Fruit fly (Drosophila melanogaster): ENCODE measurements around the gene mus312.

mus312 gene

DNA sequence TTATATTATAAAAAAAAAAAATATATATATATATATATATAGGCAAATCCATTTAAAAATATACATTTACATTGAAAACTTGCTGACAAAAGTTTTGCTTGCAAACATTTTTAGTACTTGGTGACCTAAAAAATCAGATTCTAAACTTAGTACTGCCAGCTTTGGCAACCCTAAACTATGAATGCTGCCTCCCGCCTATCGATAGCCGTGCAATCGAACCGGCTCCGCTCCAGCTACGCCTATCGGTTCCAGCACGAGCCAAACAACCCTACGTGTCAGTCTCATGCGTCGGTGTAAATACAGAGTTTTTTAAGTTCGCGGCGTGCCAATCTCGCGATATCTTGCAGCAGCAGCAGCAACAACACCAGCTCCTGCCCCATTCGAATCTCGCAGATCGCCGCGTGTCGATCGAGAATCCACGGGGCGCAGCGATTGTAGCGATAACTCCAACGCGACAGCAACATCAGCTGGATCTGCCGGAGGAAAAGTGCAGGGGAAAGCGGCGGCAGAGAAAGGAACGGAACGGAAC lies 31.5 kb downstream of the mus312 start, which contains the start of gene Sec63 (continued):
- TF ChIP-seq CG11247 (GFP tag; IDR thresholded peaks at IDR 0.05) (0 out of 2 replicates have a peak, but pooled peaks have one; percentile 16), ap (GFP tag; IDR thresholded peaks at IDR 0.05) (peak; percentile 49; the same call in 1 of the 2 replicates), E2f1 (GFP tag; IDR thresholded peaks at IDR 0.05) (no peak; the same call in 1 of the 2 replicates), zen (tag; optimal IDR thresholded peaks at IDR 0.05) (no peak), CG3163 (GFP tag; optimal IDR thresholded peaks at IDR 0.05) (no peak), pros (GFP tag; optimal IDR thresholded peaks at IDR 0.05) (no peak), CG12769 (tag; optimal IDR thresholded peaks at IDR 0.05) (no peak), Trl (optimal IDR thresholded peaks at IDR 0.05) (no peak), Trl (GFP tag; optimal IDR thresholded peaks at IDR 0.05) (no peak), HmgZ (tag; optimal IDR thresholded peaks at IDR 0.05) (peak; percentile 8), en (GFP tag; optimal IDR thresholded peaks at IDR 0.05) (no peak), CG2875 (GFP tag; optimal IDR thresholded peaks at IDR 0.05) (no peak), H2.0 (GFP tag; IDR thresholded peaks at IDR 0.05) (peak; percentile 47; the same call in 1 of the 2 replicates), Bgb (GFP tag; IDR thresholded peaks at IDR 0.05; ENCODE audit: partially characterized antibody) (peak; percentile 93), psq (GFP tag; optimal IDR thresholded peaks at IDR 0.05) (no peak), CG15601 (tag; optimal IDR thresholded peaks at IDR 0.05) (peak; percentile 50), CG34422 (GFP tag; IDR thresholded peaks at IDR 0.05) (peak; percentile 85), tio (GFP tag; optimal IDR thresholded peaks at IDR 0.05) (no peak), HLH3B (GFP tag; IDR thresholded peaks at IDR 0.05) (peak; percentile 43; the same call in 1 of the 2 replicates), Xrp1 (GFP tag; IDR thresholded peaks at IDR 0.05) (peak; percentile 71), CG17612 (GFP tag; IDR thresholded peaks at IDR 0.05) (no peak), Max (GFP tag; optimal IDR thresholded peaks at IDR 0.05) (peak; percentile 58), Oaz (GFP tag; IDR thresholded peaks at IDR 0.05) (no peak), Gug (GFP tag; IDR thresholded peaks at IDR 0.05) (peak; percentile 4; the same call in 1 of the 4 replicates), CG9609 (GFP tag; optimal IDR thresholded peaks at IDR 0.05) (peak; percentile 10), CG10274 (GFP tag; optimal IDR thresholded peaks at IDR 0.05) (no peak), CG10209 (GFP tag; optimal IDR thresholded peaks at IDR 0.05) (peak; percentile 62), CG11504 (tag; optimal IDR thresholded peaks at IDR 0.05) (peak; percentile 60), crol (GFP tag; IDR thresholded peaks at IDR 0.05) (peak; percentile 56), CG2129 (GFP tag; IDR thresholded peaks at IDR 0.05; ENCODE audit: partially characterized antibody) (peak; percentile 69), CG7987 (GFP tag; optimal IDR thresholded peaks at IDR 0.05) (no peak), sqz (GFP tag; optimal IDR thresholded peaks at IDR 0.05) (no peak), Ets65A (GFP tag) (no peak), Ravus (GFP tag; IDR thresholded peaks at IDR 0.05) (0 out of 2 replicates have a peak, but pooled peaks have one; percentile 9), bigmax (GFP tag; optimal IDR thresholded peaks at IDR 0.05) (no peak), Nf-YB (GFP tag; optimal IDR thresholded peaks at IDR 0.05) (no peak), CG13894 (tag; optimal IDR thresholded peaks at IDR 0.05) (no peak), Hmr (GFP tag; optimal IDR thresholded peaks at IDR 0.05) (peak; percentile 67), NC2α (GFP tag; optimal IDR thresholded peaks at IDR 0.05) (no peak), E2f2 (GFP tag; IDR thresholded peaks at IDR 0.05) (peak; percentile 53; the same call in 1 of the 2 replicates), CG1024 (GFP tag; IDR thresholded peaks at IDR 0.05) (no peak), nerfin-1 (tag; optimal IDR thresholded peaks at IDR 0.05) (peak; percentile 21), CG8388 (GFP tag; optimal IDR thresholded peaks at IDR 0.05) (peak; percentile 49), CG3065 (GFP tag; optimal IDR thresholded peaks at IDR 0.05) (peak; percentile 52), B-H1 (GFP tag; IDR thresholded peaks at IDR 0.05) (no peak), fd96Cb (tag; optimal IDR thresholded peaks at IDR 0.05) (peak; percentile 7), dmrt11E (tag; optimal IDR thresholded peaks at IDR 0.05) (no peak), Oli (tag; optimal IDR thresholded peaks at IDR 0.05) (no peak), insv (GFP tag; optimal IDR thresholded peaks at IDR 0.05) (no peak), CG3995 (GFP tag; optimal IDR thresholded peaks at IDR 0.05) (peak; percentile 27), dan (GFP tag; IDR thresholded peaks at IDR 0.05) (no peak)

All from whole organism, embryonic.